Worm (Caenorhabditis elegans) whole organism, mixed stage, embryonic: ENCODE data around the gene srxa-11.

Experiments
- bed-3 ChIP-seq: fragments of 200-800 bp; sonication (Bioruptor generic); optimal IDR thresholded peaks from 3 replicates; lab custom pipeline; 2018; ENCODE audit warnings: mild to moderate bottlenecking, missing genetic modification characterization, moderate library complexity, missing compliant biosample characterization
- blmp-1 ChIP-seq: fragments of 150-350 bp; optimal IDR thresholded peaks from 2 replicates; lab custom pipeline; 2014; ENCODE audit warnings: missing biosample characterization, missing genetic modification characterization
- elt-3 ChIP-seq: fragments of 150-350 bp; optimal IDR thresholded peaks from 2 replicates; lab custom pipeline; 2014; ENCODE audit warnings: missing biosample characterization, missing genetic modification characterization
- lin-13 ChIP-seq: fragments of 150-350 bp; optimal IDR thresholded peaks from 2 replicates; lab custom pipeline; 2014; ENCODE audit warnings: missing biosample characterization, missing genetic modification characterization
- nhr-12 ChIP-seq: fragments of 150-350 bp; optimal IDR thresholded peaks from 2 replicates; lab custom pipeline; 2014; ENCODE audit warnings: missing biosample characterization, missing genetic modification characterization
- nhr-76 ChIP-seq: sonication (generic microtip); optimal IDR thresholded peaks from 2 replicates; lab custom pipeline; 2017; ENCODE audit warnings: missing biosample characterization, missing genetic modification characterization
- snpc-4 ChIP-seq: fragments of 150-350 bp; optimal IDR thresholded peaks from 2 replicates; lab custom pipeline; 2014; ENCODE audit warnings: missing biosample characterization, missing genetic modification characterization
- ztf-11 ChIP-seq: fragments of 150-350 bp; optimal IDR thresholded peaks from 2 replicates; lab custom pipeline; 2014; ENCODE audit warnings: missing biosample characterization, missing genetic modification characterization

DNA sequence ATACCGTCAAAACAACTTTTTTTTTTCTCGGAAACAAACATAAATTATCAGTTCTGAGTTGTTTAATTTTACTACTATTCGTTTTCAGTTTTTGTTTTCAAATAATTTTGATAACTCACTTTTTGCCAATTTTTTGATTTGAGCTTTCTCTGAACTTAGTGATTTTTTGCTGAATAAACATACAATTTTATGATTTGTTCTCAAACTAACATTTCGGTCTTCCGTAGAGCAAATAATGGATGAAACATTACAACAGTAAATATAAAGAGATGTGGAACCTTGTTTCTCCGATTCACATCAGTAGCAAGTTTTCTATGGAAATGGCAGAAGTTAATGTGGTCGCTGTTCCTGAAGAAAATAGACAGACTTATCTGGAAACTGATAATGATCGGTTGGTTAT lies 25.8 kb downstream of the srxa-11 start, which contains the start of gene R10D12.7:
- TF ChIP-seq nhr-76 (no peak), bed-3 (GFP tag; lab: Kevin White, UChicago) (no peak), lin-13 (tag; lab: Kevin White, UChicago) (no peak), nhr-12 (tag; lab: Kevin White, UChicago) (no peak), elt-3 (tag; lab: Kevin White, UChicago) (no peak), ztf-11 (no peak), snpc-4 (tag; lab: Kevin White, UChicago) (no peak), blmp-1 (tag; lab: Kevin White, UChicago) (no peak)
